Fruit fly (Drosophila melanogaster): ENCODE data around the gene sov.

Gene sov

DNA sequence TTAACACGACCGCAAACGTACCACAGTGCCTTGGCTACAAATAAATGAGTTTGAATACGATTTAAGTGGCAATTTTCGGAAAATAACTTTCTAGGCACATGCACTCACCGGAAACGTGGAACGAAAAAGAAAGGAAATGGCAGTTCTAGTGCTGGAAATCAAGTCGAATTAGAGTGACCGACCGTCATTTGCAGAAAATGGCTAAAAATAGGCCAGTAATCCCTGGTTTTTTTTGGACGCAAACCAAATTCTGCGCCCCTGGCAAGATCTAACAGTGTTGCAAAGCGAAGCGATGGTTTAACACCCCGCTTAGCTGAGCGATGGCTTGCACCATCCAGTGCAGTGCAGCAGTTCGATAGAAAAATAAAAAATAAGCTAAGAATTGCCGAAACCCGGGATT is 12.0 kb upstream of the sov start, which contains the start of gene RpL17 (continued):
- peak; percentile 77 for TF ChIP-seq CG1233 (GFP tag; optimal IDR thresholded peaks at IDR 0.05)
- TF ChIP-seq CG12219 (GFP tag; optimal IDR thresholded peaks at IDR 0.05): peak; percentile 73
- TF ChIP-seq Lhr (GFP tag; optimal IDR thresholded peaks at IDR 0.05): peak; percentile 93
- no peak for TF ChIP-seq lov (optimal IDR thresholded peaks at IDR 0.05)
- peak; percentile 93 for TF ChIP-seq lov (GFP tag; IDR thresholded peaks at IDR 0.05)
- peak; percentile 65 for TF ChIP-seq Sin3A (optimal IDR thresholded peaks at IDR 0.05)
- no peak for TF ChIP-seq Elba2 (GFP tag; optimal IDR thresholded peaks at IDR 0.05)
- TF ChIP-seq CG12659 (GFP tag; optimal IDR thresholded peaks at IDR 0.05): peak; percentile 91
- peak; percentile 91 for TF ChIP-seq wek (GFP tag; optimal IDR thresholded peaks at IDR 0.05)
- TF ChIP-seq CG34376 (GFP tag; optimal IDR thresholded peaks at IDR 0.05): peak; percentile 89
- TF ChIP-seq NfI (GFP tag; optimal IDR thresholded peaks at IDR 0.05): peak; percentile 93
- no peak for TF ChIP-seq Six4 (GFP tag; optimal IDR thresholded peaks at IDR 0.05)
- peak; percentile 65 for TF ChIP-seq CG7556 (GFP tag; optimal IDR thresholded peaks at IDR 0.05)
- peak; percentile 92 for TF ChIP-seq Side (GFP tag; optimal IDR thresholded peaks at IDR 0.05)
- TF ChIP-seq CoRest (tag; optimal IDR thresholded peaks at IDR 0.05): peak; percentile 57
- no peak for TF ChIP-seq hb (GFP tag; IDR thresholded peaks at IDR 0.05; ENCODE audit: partially characterized antibody)
- peak; percentile 56; the same call in 1 of the 2 replicates for TF ChIP-seq cas (GFP tag; IDR thresholded peaks at IDR 0.05)
- peak; percentile 78 for TF ChIP-seq luna (GFP tag; optimal IDR thresholded peaks at IDR 0.05)
- no peak for TF ChIP-seq prd (optimal IDR thresholded peaks at IDR 0.05)
- peak; percentile 65 for TF ChIP-seq prd (GFP tag; IDR thresholded peaks at IDR 0.05)
- peak; percentile 78; the same call in 2 of the 3 replicates for TF ChIP-seq CG3726 (GFP tag; IDR thresholded peaks at IDR 0.05)
- TF ChIP-seq Dll (GFP tag; IDR thresholded peaks at IDR 0.05; ENCODE audit: partially characterized antibody): no peak
- TF ChIP-seq en (GFP tag; optimal IDR thresholded peaks at IDR 0.05): peak; percentile 82
- TF ChIP-seq Opbp (GFP tag; IDR thresholded peaks at IDR 0.05; ENCODE audit: partially characterized antibody): peak; percentile 62; the same call in 1 of the 3 replicates
- TF ChIP-seq CG12744 (GFP tag; optimal IDR thresholded peaks at IDR 0.05): peak; percentile 73
- TF ChIP-seq fd3F (GFP tag; optimal IDR thresholded peaks at IDR 0.05): peak; percentile 67
- TF ChIP-seq sqz (GFP tag; optimal IDR thresholded peaks at IDR 0.05): peak; percentile 77
- TF ChIP-seq Asciz (GFP tag; optimal IDR thresholded peaks at IDR 0.05): peak; percentile 77
- TF ChIP-seq eve (GFP tag; optimal IDR thresholded peaks at IDR 0.05): no peak
- peak; percentile 91 for TF ChIP-seq pzg (GFP tag; optimal IDR thresholded peaks at IDR 0.05)
- peak; percentile 57 for TF ChIP-seq Chrac-16 (GFP tag; optimal IDR thresholded peaks at IDR 0.05)
- TF ChIP-seq Myb (GFP tag; optimal IDR thresholded peaks at IDR 0.05): peak; percentile 69
- TF ChIP-seq CG2712 (tag; optimal IDR thresholded peaks at IDR 0.05): peak; percentile 46
- peak; percentile 92 for TF ChIP-seq pho (GFP tag; optimal IDR thresholded peaks at IDR 0.05)
- peak; percentile 43 for TF ChIP-seq CG6654 (GFP tag; optimal IDR thresholded peaks at IDR 0.05)
- TF ChIP-seq Taf1 (GFP tag; IDR thresholded peaks at IDR 0.05): no peak; the same call in 1 of the 2 replicates
- TF ChIP-seq CG8281 (tag; optimal IDR thresholded peaks at IDR 0.05): peak; percentile 62
- peak; percentile 25; the same call in 1 of the 2 replicates for TF ChIP-seq CG4360 (GFP tag; IDR thresholded peaks at IDR 0.05)
- peak; percentile 46 for TF ChIP-seq CG10462 (GFP tag; optimal IDR thresholded peaks at IDR 0.05)
- TF ChIP-seq Blimp-1 (GFP tag; optimal IDR thresholded peaks at IDR 0.05): peak; percentile 50
- TF ChIP-seq zfh1 (GFP tag; IDR thresholded peaks at IDR 0.05): peak; percentile 90
- TF ChIP-seq CG17829 (tag; optimal IDR thresholded peaks at IDR 0.05): peak; percentile 10
- TF ChIP-seq CG6854 (GFP tag; optimal IDR thresholded peaks at IDR 0.05): peak; percentile 86
- peak; percentile 49 for TF ChIP-seq jing (GFP tag; optimal IDR thresholded peaks at IDR 0.05)
- peak; percentile 28 for TF ChIP-seq stwl (tag; optimal IDR thresholded peaks at IDR 0.05)
- TF ChIP-seq CG14667 (GFP tag; IDR thresholded peaks at IDR 0.05): peak; percentile 44
- peak; percentile 72 for TF ChIP-seq grau (tag; optimal IDR thresholded peaks at IDR 0.05)
- TF ChIP-seq row (GFP tag; IDR thresholded peaks at IDR 0.05): peak; percentile 34; the same call in 1 of the 3 replicates
- peak; percentile 81 for TF ChIP-seq mam (GFP tag; optimal IDR thresholded peaks at IDR 0.05)
- TF ChIP-seq CG12942 (GFP tag; optimal IDR thresholded peaks at IDR 0.05): peak; percentile 80
- TF ChIP-seq CG8089 (GFP tag; optimal IDR thresholded peaks at IDR 0.05): peak; percentile 75
